Worm (Caenorhabditis elegans) whole organism, L2 larva: ENCODE results near the gene dyf-2.

Source experiments
- F13H6.1 ChIP-seq: sonication (generic microtip); optimal IDR thresholded peaks from 2 replicates; lab custom pipeline; 2016; ENCODE audit warnings: missing genetic modification characterization, missing compliant biosample characterization
- Y55F3AM.14 ChIP-seq: fragments of 200-800 bp; sonication (Bioruptor generic); optimal IDR thresholded peaks from 2 replicates; lab custom pipeline; 2018; ENCODE audit warnings: mild to moderate bottlenecking, missing genetic modification characterization, missing compliant biosample characterization
- aly-2 ChIP-seq: fragments of 150-350 bp; optimal IDR thresholded peaks from 2 replicates; lab custom pipeline; 2014; ENCODE audit warnings: missing biosample characterization, missing genetic modification characterization
- elt-3 ChIP-seq: sonication (generic microtip); optimal IDR thresholded peaks from 2 replicates; lab custom pipeline; 2017; ENCODE audit warnings: missing biosample characterization, missing genetic modification characterization
- lin-13 ChIP-seq: fragments of 150-350 bp; optimal IDR thresholded peaks from 2 replicates; lab custom pipeline; 2014; ENCODE audit warnings: missing biosample characterization, missing genetic modification reagents, missing genetic modification characterization
- lsy-2 ChIP-seq, 2 experiments: fragments of 150-350 bp in 1 of 2; sonication (generic microtip) in 1 of 2; optimal IDR thresholded peaks; 2 replicates each; lab custom pipeline; 2014 to 2017; ENCODE audit warnings: missing biosample characterization in 2 of 2, missing genetic modification characterization in 2 of 2
- nhr-10 ChIP-seq: sonication (generic microtip); optimal IDR thresholded peaks from 2 replicates; lab custom pipeline; 2017; ENCODE audit warnings: missing biosample characterization, missing genetic modification characterization
- nhr-12 ChIP-seq: fragments of 150-350 bp; optimal IDR thresholded peaks from 2 replicates; lab custom pipeline; 2014; ENCODE audit warnings: missing biosample characterization, missing genetic modification characterization
- nhr-129 ChIP-seq: fragments of 150-350 bp; optimal IDR thresholded peaks from 2 replicates; lab custom pipeline; 2014; ENCODE audit warnings: missing biosample characterization, missing genetic modification characterization
- snpc-4 ChIP-seq: fragments of 150-350 bp; optimal IDR thresholded peaks from 2 replicates; lab custom pipeline; 2014; ENCODE audit warnings: missing biosample characterization, missing genetic modification characterization
- unc-62 ChIP-seq: fragments of 150-350 bp; optimal IDR thresholded peaks from 2 replicates; lab custom pipeline; 2014; ENCODE audit warnings: missing biosample characterization, missing genetic modification reagents, missing genetic modification characterization
- ztf-1 ChIP-seq: fragments of 200-800 bp; sonication (Bioruptor generic); conservative IDR thresholded peaks from 2 replicates; pipeline ENCODE4 v1.3.6; 2022; ENCODE audit warnings: missing genetic modification characterization, missing compliant biosample characterization
- ztf-4 ChIP-seq: fragments of 150-350 bp; optimal IDR thresholded peaks from 2 replicates; lab custom pipeline; 2014; ENCODE audit warnings: missing biosample characterization, missing genetic modification characterization

DNA sequence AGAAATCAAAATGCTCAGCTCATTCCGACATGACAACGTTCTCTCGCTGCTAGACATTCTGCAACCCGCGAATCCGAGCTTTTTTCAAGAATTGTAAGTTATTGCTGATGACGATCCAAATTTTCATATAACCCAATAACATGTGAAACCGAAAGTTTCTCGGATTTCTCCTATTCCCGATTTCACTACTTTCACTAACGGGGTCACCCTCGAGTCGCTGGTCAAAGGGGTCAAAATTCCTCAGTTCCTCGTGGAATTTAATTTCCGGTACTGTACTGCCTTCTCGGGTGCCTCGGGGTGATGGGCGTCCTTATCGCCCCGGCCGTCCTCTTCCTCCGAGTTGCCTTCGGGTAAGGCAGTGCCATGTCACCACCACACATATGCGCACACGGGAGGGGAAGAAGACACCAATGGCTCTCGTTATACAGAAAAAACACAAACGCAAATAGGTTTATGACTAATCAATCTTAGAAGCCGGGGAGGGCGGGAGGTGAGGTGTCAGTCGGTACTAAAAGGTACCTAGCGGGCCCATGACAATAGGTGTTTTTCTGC, 34.0 kb upstream of the dyf-2 start:
- TF ChIP-seq nhr-129 (tag; lab: Kevin White, UChicago) (no peak), elt-3 (no peak), unc-62 (GFP tag; lab: Kevin White, UChicago) (no peak), lsy-2 (tag; optimal IDR thresholded peaks at IDR 0.05; lab: Kevin White, UChicago) (no peak), nhr-12 (tag; lab: Kevin White, UChicago) (no peak), nhr-10 (tag; lab: Kevin White, UChicago) (no peak), ztf-4 (tag; lab: Kevin White, UChicago) (no peak), snpc-4 (tag; lab: Kevin White, UChicago) (no peak), lin-13 (GFP tag; lab: Kevin White, UChicago) (no peak), F13H6.1 (tag; lab: Kevin White, UChicago) (no peak), ztf-1 (GFP tag; lab: Robert Waterston, UW) (no peak), Y55F3AM.14 (GFP tag; lab: Kevin White, UChicago) (no peak), aly-2 (no peak)
